Fruit fly (Drosophila melanogaster) whole organism, embryonic: Measurements from ENCODE around the gene CG11843.
A peak's percentile ranks its signal among the peaks of the same experiment; 100 is the strongest.

ENCODE experiments used
- Adf1 ChIP-seq: fragments of 200-800 bp; sonication (Bioruptor generic); IDR thresholded peaks from 2 replicates; pipeline ENCODE4 v1.3.6; 2022; ENCODE audit warnings: missing biosample characterization, missing genetic modification characterization
- Antp ChIP-seq: fragments of 200-800 bp; sonication (Bioruptor generic); optimal IDR thresholded peaks from 3 replicates; lab custom pipeline; 2016; ENCODE audit warnings: missing biosample characterization, missing genetic modification characterization
- BtbVII ChIP-seq: fragments of 200-800 bp; sonication (Bioruptor generic); optimal IDR thresholded peaks from 3 replicates; lab custom pipeline; 2017; ENCODE audit warnings: missing biosample characterization, mild to moderate bottlenecking, missing genetic modification characterization
- CG1024 ChIP-seq: fragments of 200-800 bp; sonication (Bioruptor generic); IDR thresholded peaks from 2 replicates; pipeline ENCODE4 v1.3.6; 2022; ENCODE audit warnings: missing biosample characterization, missing genetic modification characterization
- CG11093 ChIP-seq: fragments of 200-800 bp; sonication (Bioruptor generic); IDR thresholded peaks from 3 replicates; pipeline ENCODE4 v1.3.6; 2022; ENCODE audit warnings: missing biosample characterization, missing genetic modification characterization
- CG11398 ChIP-seq: fragments of 200-800 bp; sonication (Bioruptor generic); optimal IDR thresholded peaks from 2 replicates; lab custom pipeline; 2016; ENCODE audit warnings: missing biosample characterization, missing genetic modification characterization
- CG11504 ChIP-seq: fragments of 200-800 bp; sonication (Bioruptor generic); optimal IDR thresholded peaks from 3 replicates; lab custom pipeline; 2019; ENCODE audit warnings: missing biosample characterization, mild to moderate bottlenecking, missing genetic modification characterization, moderate library complexity
- CG12155 ChIP-seq: fragments of 200-800 bp; sonication (Bioruptor generic); optimal IDR thresholded peaks from 3 replicates; lab custom pipeline; 2016; ENCODE audit warnings: missing biosample characterization, missing genetic modification characterization
- CG12236 ChIP-seq: fragments of 200-800 bp; sonication (Bioruptor generic); optimal IDR thresholded peaks from 2 replicates; lab custom pipeline; 2016; ENCODE audit warnings: missing biosample characterization, missing genetic modification characterization
- CG12659 ChIP-seq: fragments of 200-800 bp; sonication (Bioruptor generic); optimal IDR thresholded peaks from 3 replicates; lab custom pipeline; 2017; ENCODE audit warnings: mild to moderate bottlenecking, missing biosample characterization, missing genetic modification reagents, missing genetic modification characterization
- CG12744 ChIP-seq: fragments of 200-800 bp; sonication (Bioruptor generic); optimal IDR thresholded peaks from 2 replicates; lab custom pipeline; 2016; ENCODE audit warnings: missing biosample characterization, missing genetic modification characterization
- CG1603 ChIP-seq: fragments of 200-800 bp; sonication (Bioruptor generic); optimal IDR thresholded peaks from 2 replicates; lab custom pipeline; 2019; ENCODE audit warnings: missing biosample characterization, mild to moderate bottlenecking, missing genetic modification characterization, moderate library complexity
- CG17328 ChIP-seq: fragments of 200-800 bp; sonication (Bioruptor generic); IDR thresholded peaks from 2 replicates; pipeline ENCODE4 v1.3.6; 2022; ENCODE audit warnings: missing biosample characterization, missing genetic modification characterization
- CG18011 ChIP-seq: fragments of 200-800 bp; sonication (Bioruptor generic); optimal IDR thresholded peaks from 2 replicates; lab custom pipeline; 2017; ENCODE audit warnings: missing biosample characterization, missing genetic modification characterization, mild to moderate bottlenecking, moderate library complexity, missing genotype
- CG18619 ChIP-seq: fragments of 200-800 bp; sonication (Bioruptor generic); optimal IDR thresholded peaks from 3 replicates; lab custom pipeline; 2017; ENCODE audit warnings: missing biosample characterization, mild to moderate bottlenecking, missing genetic modification characterization
- CG3407 ChIP-seq: fragments of 200-800 bp; sonication (Bioruptor generic); optimal IDR thresholded peaks from 2 replicates; lab custom pipeline; 2018; ENCODE audit warnings: missing biosample characterization, mild to moderate bottlenecking, missing genetic modification characterization
- CG3726 ChIP-seq: fragments of 200-800 bp; sonication (Bioruptor generic); IDR thresholded peaks from 3 replicates; pipeline ENCODE4, ENCODE4 v1.3.6; 2022; ENCODE audit warnings: missing biosample characterization, missing genetic modification characterization
- CG6813 ChIP-seq: fragments of 200-800 bp; sonication (Bioruptor generic); optimal IDR thresholded peaks from 2 replicates; lab custom pipeline; 2017; ENCODE audit warnings: missing biosample characterization, missing genetic modification characterization, mild to moderate bottlenecking, moderate library complexity, missing genetic modification reagents
- CG7357 ChIP-seq: fragments of 200-800 bp; sonication (Bioruptor generic); IDR thresholded peaks from 3 replicates; pipeline ENCODE4 v1.3.6; 2022; ENCODE audit warnings: missing biosample characterization, missing genetic modification characterization
- CG7928 ChIP-seq: fragments of 200-800 bp; sonication (Bioruptor generic); optimal IDR thresholded peaks from 2 replicates; lab custom pipeline; 2017; ENCODE audit warnings: missing biosample characterization, mild to moderate bottlenecking, missing genetic modification characterization
- CG7987 ChIP-seq: fragments of 200-800 bp; sonication (Bioruptor generic); optimal IDR thresholded peaks from 2 replicates; lab custom pipeline; 2018; ENCODE audit warnings: missing biosample characterization, mild to moderate bottlenecking, missing genetic modification characterization, moderate library complexity
- CG8089 ChIP-seq: fragments of 200-800 bp; sonication (Bioruptor generic); optimal IDR thresholded peaks from 3 replicates; lab custom pipeline; 2016; ENCODE audit warnings: missing biosample characterization, missing genetic modification characterization
- Hr78 ChIP-seq, 2 experiments: fragments of 200-800 bp in 1 of 2; fragments of >200 bp in 1 of 2; sonication (Bioruptor generic) in 1 of 2; optimal IDR thresholded peaks; 2 replicates each; lab custom pipeline; 2017 to 2019; ENCODE audit warnings: missing biosample characterization in 2 of 2, missing genetic modification characterization in 2 of 2, mild to moderate bottlenecking in 1 of 2, moderate library complexity in 1 of 2
- Lpt ChIP-seq: fragments of >200 bp; optimal IDR thresholded peaks from 2 replicates; lab custom pipeline; 2018; ENCODE audit warnings: missing biosample characterization, missing genetic modification characterization
- MESR4 ChIP-seq: fragments of 200-800 bp; sonication (Bioruptor generic); optimal IDR thresholded peaks from 2 replicates; lab custom pipeline; 2018; ENCODE audit warnings: missing biosample characterization, mild to moderate bottlenecking, missing genetic modification characterization, moderate library complexity
- Max ChIP-seq: fragments of 200-800 bp; sonication (Bioruptor generic); optimal IDR thresholded peaks from 2 replicates; lab custom pipeline; 2016; ENCODE audit warnings: missing biosample characterization, mild to moderate bottlenecking, missing genetic modification characterization
- NC2β ChIP-seq: fragments of 200-800 bp; sonication (Bioruptor generic); optimal IDR thresholded peaks from 2 replicates; lab custom pipeline; 2016; ENCODE audit warnings: missing biosample characterization, missing genetic modification characterization
- Neu2 ChIP-seq: fragments of 200-800 bp; sonication (Bioruptor generic); optimal IDR thresholded peaks from 3 replicates; lab custom pipeline; 2016; ENCODE audit warnings: missing biosample characterization, missing genetic modification characterization, borderline replicate concordance
- Pdp1 ChIP-seq, 2 experiments: fragments of 200-800 bp; sonication (Bioruptor generic); optimal IDR thresholded peaks; 3 replicates each; lab custom pipeline; 2016; ENCODE audit warnings: missing biosample characterization in 2 of 2, missing genetic modification characterization in 2 of 2, mild to moderate bottlenecking in 1 of 2, moderate library complexity in 1 of 2
- Rx ChIP-seq: fragments of 200-800 bp; sonication (Bioruptor generic); IDR thresholded peaks from 2 replicates; pipeline ENCODE4 v1.3.6; 2022; ENCODE audit warnings: missing biosample characterization, missing genetic modification characterization
- Sry-β ChIP-seq: fragments of 200-800 bp; sonication (Bioruptor generic); optimal IDR thresholded peaks from 2 replicates; lab custom pipeline; 2018; ENCODE audit warnings: missing biosample characterization, mild to moderate bottlenecking, missing genetic modification characterization, moderate library complexity
- ase ChIP-seq: fragments of 200-800 bp; sonication (Bioruptor generic); IDR thresholded peaks from 3 replicates; pipeline ENCODE4 v1.3.6; 2022; ENCODE audit warnings: missing biosample characterization, missing genetic modification characterization
- ato ChIP-seq: fragments of 200-800 bp; sonication (Bioruptor generic); IDR thresholded peaks from 2 replicates; pipeline ENCODE4 v1.3.6; 2022; ENCODE audit warnings: missing biosample characterization, missing genetic modification characterization; ENCODE audit not compliant: partially characterized antibody
- bigmax ChIP-seq: fragments of 200-800 bp; sonication (Bioruptor generic); optimal IDR thresholded peaks from 2 replicates; lab custom pipeline; 2018; ENCODE audit warnings: missing biosample characterization, mild to moderate bottlenecking, missing genetic modification characterization
- crol ChIP-seq: fragments of 200-800 bp; sonication (Bioruptor generic); IDR thresholded peaks from 2 replicates; pipeline ENCODE4 v1.3.6; 2022; ENCODE audit warnings: missing biosample characterization, missing genetic modification characterization
- disco-r ChIP-seq: fragments of 200-800 bp; sonication (Bioruptor generic); optimal IDR thresholded peaks from 2 replicates; lab custom pipeline; 2016; ENCODE audit warnings: missing biosample characterization, missing genetic modification characterization
- dmrt99B ChIP-seq: fragments of 200-800 bp; sonication (Bioruptor generic); optimal IDR thresholded peaks from 2 replicates; lab custom pipeline; 2018; ENCODE audit warnings: missing biosample characterization, mild to moderate bottlenecking, missing genetic modification characterization, moderate library complexity
- esg ChIP-seq: fragments of 200-800 bp; sonication (Bioruptor generic); conservative IDR thresholded peaks from 2 replicates; pipeline ENCODE4 v1.3.6; 2022; ENCODE audit warnings: missing biosample characterization, missing genetic modification characterization
- eyg ChIP-seq: fragments of 200-800 bp; sonication (Bioruptor generic); optimal IDR thresholded peaks from 3 replicates; lab custom pipeline; 2016; ENCODE audit warnings: missing biosample characterization, missing genetic modification characterization
- inv ChIP-seq: fragments of 200-800 bp; sonication (Bioruptor generic); IDR thresholded peaks from 2 replicates; pipeline ENCODE4 v1.3.6; 2022; ENCODE audit warnings: missing biosample characterization, missing genetic modification characterization; ENCODE audit not compliant: partially characterized antibody
- ken ChIP-seq: fragments of 200-800 bp; sonication (Bioruptor generic); IDR thresholded peaks from 3 replicates; pipeline ENCODE4 v1.3.6; 2022; ENCODE audit warnings: missing biosample characterization, missing genetic modification characterization
- kni ChIP-seq: fragments of 200-800 bp; sonication (Bioruptor generic); optimal IDR thresholded peaks from 3 replicates; lab custom pipeline; 2017; ENCODE audit warnings: mild to moderate bottlenecking, missing biosample characterization, missing genetic modification reagents, missing genetic modification characterization
- oc ChIP-seq: fragments of 200-800 bp; sonication (Bioruptor generic); optimal IDR thresholded peaks from 2 replicates; lab custom pipeline; 2018; ENCODE audit warnings: missing biosample characterization, mild to moderate bottlenecking, missing genetic modification characterization, moderate library complexity
- pho ChIP-seq: fragments of 200-800 bp; sonication (Bioruptor generic); optimal IDR thresholded peaks from 2 replicates; lab custom pipeline; 2016; ENCODE audit warnings: missing biosample characterization, missing genetic modification characterization
- row ChIP-seq: fragments of 200-800 bp; sonication (Bioruptor generic); IDR thresholded peaks from 3 replicates; pipeline ENCODE4 v1.3.6; 2022; ENCODE audit warnings: missing biosample characterization, missing genetic modification characterization
- sens ChIP-seq: fragments of 200-800 bp; sonication (Bioruptor generic); peaks from one replicate; lab custom pipeline; 2016; ENCODE audit warnings: missing biosample characterization, missing genetic modification characterization
- tll ChIP-seq, 2 experiments: fragments of 200-800 bp in 1 of 2; fragments of >200 bp in 1 of 2; sonication (Bioruptor generic) in 1 of 2; optimal IDR thresholded peaks; 2 replicates each; lab custom pipeline; 2017 to 2019; ENCODE audit warnings: missing biosample characterization in 2 of 2, missing genetic modification characterization in 2 of 2, mild to moderate bottlenecking in 1 of 2, moderate library complexity in 1 of 2
- zfh1 ChIP-seq: fragments of 200-800 bp; sonication (Bioruptor generic); IDR thresholded peaks from 3 replicates; pipeline ENCODE4 v1.3.6; 2022; ENCODE audit warnings: missing biosample characterization, missing genetic modification characterization

The CG11843 gene

DNA sequence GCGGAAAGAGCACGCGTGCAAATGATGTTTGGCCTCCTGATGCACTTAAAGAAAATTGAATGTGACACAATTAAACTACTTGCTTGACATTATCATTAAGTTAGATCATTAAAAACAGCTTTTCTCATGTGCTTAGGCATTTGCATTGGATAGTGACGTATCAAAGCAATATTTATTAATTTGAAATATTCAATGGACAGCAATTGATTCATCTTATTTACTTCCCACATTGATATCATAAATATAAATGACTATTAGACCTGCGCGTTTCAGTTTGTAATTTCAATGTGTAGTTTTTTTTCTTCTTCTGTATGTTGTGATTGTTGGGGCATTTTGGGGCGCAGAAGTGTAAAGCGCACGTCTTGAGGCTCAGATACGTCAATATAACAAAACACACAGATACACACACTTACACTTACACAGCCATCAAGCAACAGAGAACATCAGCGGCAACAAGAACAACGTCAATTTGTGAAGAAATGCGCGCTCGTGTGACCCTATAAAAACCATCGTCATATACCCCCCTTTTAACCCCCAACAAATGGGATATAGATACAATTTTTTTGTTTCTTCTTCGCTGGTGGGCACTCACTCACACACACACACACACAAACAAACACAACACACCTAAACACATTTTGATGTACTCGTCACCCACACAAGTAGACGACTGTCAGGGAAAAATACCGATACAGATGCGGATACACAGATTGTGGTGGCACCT, 35.0 kb downstream of the CG11843 start (continued):
- TF ChIP-seq CG7357 (GFP tag; lab: Robert Waterston, UW) (peak; percentile 36; the same call in 1 of the 3 replicates), CG1603 (tag; lab: Kevin White, UChicago) (peak; percentile 71), sens (peak; percentile 92), dmrt99B (tag; lab: Kevin White, UChicago) (peak; percentile 88), CG12236 (GFP tag; lab: Kevin White, UChicago) (peak; percentile 27), CG7928 (no peak), CG7987 (GFP tag; lab: Kevin White, UChicago) (no peak), disco-r (GFP tag; lab: Kevin White, UChicago) (peak; percentile 28), pho (GFP tag; lab: Kevin White, UChicago) (no peak), kni (peak; percentile 72), NC2β (GFP tag; lab: Kevin White, UChicago) (peak; percentile 33), CG17328 (peak; percentile 51; the same call in 1 of the 2 replicates), CG12155 (GFP tag; lab: Kevin White, UChicago) (peak; percentile 55), Antp (GFP tag; lab: Kevin White, UChicago) (peak; percentile 40), Max (GFP tag; lab: Kevin White, UChicago) (peak; percentile 65), CG11504 (tag; lab: Kevin White, UChicago) (peak; percentile 84), ase (GFP tag; lab: Robert Waterston, UW) (peak; percentile 37; the same call in 1 of the 3 replicates), Sry-β (no peak), Neu2 (GFP tag; lab: Kevin White, UChicago) (no peak), CG11398 (GFP tag; lab: Kevin White, UChicago) (no peak), BtbVII (peak; percentile 48), CG11093 (GFP tag; lab: Robert Waterston, UW) (peak; percentile 73; the same call in 2 of the 3 replicates), CG18619 (GFP tag; lab: Kevin White, UChicago) (peak; percentile 70), Lpt (GFP tag; lab: Kevin White, UChicago) (no peak), zfh1 (peak; percentile 56; the same call in 2 of the 3 replicates), crol (GFP tag; lab: Robert Waterston, UW) (peak; percentile 60), Pdp1 (GFP tag; optimal IDR thresholded peaks at IDR 0.05; lab: Kevin White, UChicago) (peak; percentile 54 to 67), CG12659 (GFP tag; lab: Kevin White, UChicago) (peak; percentile 71), CG6813 (GFP tag; lab: Kevin White, UChicago) (peak; percentile 15), ato (no peak), CG8089 (GFP tag; lab: Kevin White, UChicago) (peak; percentile 9), CG3407 (GFP tag; lab: Kevin White, UChicago) (peak; percentile 50), eyg (GFP tag; lab: Kevin White, UChicago) (no peak), row (GFP tag; lab: Robert Waterston, UW) (peak; percentile 77), tll (GFP tag; optimal IDR thresholded peaks at IDR 0.05; lab: Kevin White, UChicago) (no peak), Adf1 (GFP tag; lab: Robert Waterston, UW) (no peak), CG12744 (GFP tag; lab: Kevin White, UChicago) (peak; percentile 20), MESR4 (no peak), ken (peak; percentile 46; the same call in 1 of the 3 replicates), bigmax (GFP tag; lab: Kevin White, UChicago) (no peak), CG1024 (GFP tag; lab: Robert Waterston, UW) (no peak), CG18011 (peak; percentile 37), Hr78 (GFP tag; optimal IDR thresholded peaks at IDR 0.05; lab: Kevin White, UChicago) (peak in 1 of 2 experiments; percentile 83), esg (GFP tag; lab: Robert Waterston, UW) (peak; percentile 62), oc (peak; percentile 28), Rx (GFP tag; lab: Robert Waterston, UW) (peak; percentile 51; the same call in 1 of the 2 replicates), inv (GFP tag; lab: Robert Waterston, UW) (no peak), CG3726 (GFP tag; lab: Robert Waterston, UW) (0 out of 3 replicates have a peak, but pooled peaks have one; percentile 37)
